Fruit fly (Drosophila melanogaster): ENCODE measurements around the gene CG33783.

DNA sequence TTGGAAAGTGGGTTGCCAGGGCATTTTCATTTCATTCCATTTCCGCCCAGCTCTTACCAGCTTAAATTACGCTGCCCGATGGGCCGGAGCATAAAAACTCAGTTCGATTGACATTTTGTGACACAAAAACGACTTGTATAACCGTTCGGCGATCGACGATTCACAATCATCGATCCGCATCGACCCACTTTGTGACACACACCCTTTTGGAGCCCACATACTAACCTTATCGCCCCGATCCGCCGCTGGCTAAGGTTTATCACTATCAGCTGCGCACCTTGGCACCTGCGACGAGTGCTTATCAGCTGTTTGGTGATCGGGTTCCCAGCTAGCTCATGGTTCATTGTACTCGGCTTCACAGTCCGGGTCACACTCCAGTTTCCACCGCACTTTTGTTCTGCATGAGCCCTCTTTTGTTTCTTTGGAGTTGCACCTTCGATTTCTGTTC lies 32.9 kb downstream of the CG33783 start:
- TF ChIP-seq CG8301 (tag; optimal IDR thresholded peaks at IDR 0.05), result no peak
- TF ChIP-seq Snoo (tag; optimal IDR thresholded peaks at IDR 0.05), result no peak
- TF ChIP-seq Ets98B (GFP tag; IDR thresholded peaks at IDR 0.05), result no peak
- no peak for TF ChIP-seq CG15710 (tag; optimal IDR thresholded peaks at IDR 0.05)
- no peak for TF ChIP-seq Pif1B (GFP tag; optimal IDR thresholded peaks at IDR 0.05)
- no peak for TF ChIP-seq D1 (tag; optimal IDR thresholded peaks at IDR 0.05)
- TF ChIP-seq Pif1A (GFP tag; optimal IDR thresholded peaks at IDR 0.05), result no peak
- TF ChIP-seq CG10348 (GFP tag; IDR thresholded peaks at IDR 0.05), result no peak
- TF ChIP-seq CG12605 (GFP tag; IDR thresholded peaks at IDR 0.05), result no peak
